Worm (Caenorhabditis elegans) whole organism, L4 larva: ENCODE results near the gene tba-7.

Source experiments
- F26F4.8 ChIP-seq: fragments of 200-800 bp; sonication (Bioruptor generic); conservative IDR thresholded peaks from 2 replicates; pipeline ENCODE4 v1.3.6; 2022; ENCODE audit warnings: missing genetic modification characterization, missing compliant biosample characterization
- T26A8.4 ChIP-seq: fragments of 200-800 bp; sonication (Bioruptor generic); IDR thresholded peaks from 2 replicates; pipeline ENCODE4 v1.3.6; 2022; ENCODE audit warnings: missing genetic modification characterization, missing compliant biosample characterization
- ceh-32 ChIP-seq: sonication (generic microtip); optimal IDR thresholded peaks from 2 replicates; lab custom pipeline; 2016; ENCODE audit warnings: mild to moderate bottlenecking, missing genetic modification characterization, missing compliant biosample characterization; ENCODE audit not compliant: poor library complexity
- lin-13 ChIP-seq: fragments of 150-350 bp; optimal IDR thresholded peaks from 2 replicates; lab custom pipeline; 2014; ENCODE audit warnings: missing biosample characterization, missing genetic modification reagents, missing genetic modification characterization
- lsy-2 ChIP-seq, 2 experiments: fragments of 150-350 bp in 1 of 2; sonication (generic microtip) in 1 of 2; optimal IDR thresholded peaks; 2 replicates each; lab custom pipeline; 2014 to 2017; ENCODE audit warnings: missing biosample characterization in 2 of 2, missing genetic modification characterization in 2 of 2
- mep-1 ChIP-seq: fragments of 150-350 bp; sonication (generic microtip); optimal IDR thresholded peaks from 3 replicates; lab custom pipeline; 2014; ENCODE audit warnings: missing biosample characterization, missing genetic modification characterization
- nhr-11 ChIP-seq: fragments of 150-350 bp; optimal IDR thresholded peaks from 2 replicates; lab custom pipeline; 2014; ENCODE audit warnings: missing biosample characterization, missing genetic modification characterization
- nhr-42 ChIP-seq: fragments of 200-800 bp; sonication (Bioruptor generic); IDR thresholded peaks from 2 replicates; pipeline ENCODE4 v1.3.6; 2022; ENCODE audit warnings: missing genetic modification characterization, missing compliant biosample characterization
- nhr-76 ChIP-seq: fragments of 150-350 bp; optimal IDR thresholded peaks from 2 replicates; lab custom pipeline; 2014; ENCODE audit warnings: missing biosample characterization, missing genetic modification characterization
- nhr-77 ChIP-seq: fragments of 150-350 bp; optimal IDR thresholded peaks from 2 replicates; lab custom pipeline; 2014; ENCODE audit warnings: missing biosample characterization, missing genetic modification characterization
- snpc-4 ChIP-seq: fragments of 150-350 bp; optimal IDR thresholded peaks from 2 replicates; lab custom pipeline; 2014; ENCODE audit warnings: missing biosample characterization, missing genetic modification characterization
- unc-39 ChIP-seq: sonication (generic microtip); optimal IDR thresholded peaks from 2 replicates; lab custom pipeline; 2017; ENCODE audit warnings: missing biosample characterization, missing genetic modification characterization
- unc-62 ChIP-seq, 3 experiments: fragments of 150-350 bp in 1 of 3; sonication (generic microtip); optimal IDR thresholded peaks in 2 of 3; peaks in 1 of 3; 1 replicate in 1 of 3; 2 replicates in 2 of 3; lab custom pipeline; 2014 to 2017; ENCODE audit warnings: missing biosample characterization in 3 of 3, missing genetic modification characterization in 3 of 3, missing genetic modification reagents in 3 of 3, missing genotype in 1 of 3

- TF ChIP-seq F26F4.8 (GFP tag; lab: Robert Waterston, UW): no peak
- TF ChIP-seq nhr-11 (tag; lab: Kevin White, UChicago): no peak
- TF ChIP-seq nhr-77 (tag; lab: Kevin White, UChicago): no peak
- no peak for TF ChIP-seq mep-1 (tag; lab: Kevin White, UChicago)
- no peak for TF ChIP-seq lin-13 (GFP tag; lab: Kevin White, UChicago)
- no peak for TF ChIP-seq snpc-4 (tag; lab: Kevin White, UChicago)
- TF ChIP-seq T26A8.4: no peak
- no peak for TF ChIP-seq lsy-2 (tag; optimal IDR thresholded peaks at IDR 0.05; lab: Kevin White, UChicago)
- TF ChIP-seq nhr-42: no peak
- no peak for TF ChIP-seq unc-39 (tag; lab: Kevin White, UChicago)
- no peak for TF ChIP-seq unc-62 (GFP tag; optimal IDR thresholded peaks at IDR 0.05 in 1 of 2; lab: Kevin White, UChicago)
- TF ChIP-seq unc-62 (tag; optimal IDR thresholded peaks at IDR 0.05; lab: Kevin White, UChicago): no peak
- no peak for TF ChIP-seq ceh-32 (tag; lab: Kevin White, UChicago)
- TF ChIP-seq nhr-76 (tag; lab: Kevin White, UChicago): no peak
These were observed 17.8 kb upstream of the tba-7 start for ce11 chrIII:11389384-11389783.
